Worm (Caenorhabditis elegans) whole organism, midembryonic: ENCODE measurements around the gene glp-1.

Source experiments
- ztf-23 ChIP-seq: fragments of 200-800 bp; sonication (Bioruptor generic); IDR thresholded peaks from 2 replicates; pipeline ENCODE4 v1.3.6; 2022; ENCODE audit warnings: missing genetic modification reagents, missing genetic modification characterization, missing compliant biosample characterization
- ztf-29 ChIP-seq: fragments of 200-800 bp; sonication (Bioruptor generic); IDR thresholded peaks from 2 replicates; pipeline ENCODE4 v1.3.6; 2022; ENCODE audit warnings: missing genetic modification reagents, missing genetic modification characterization, missing compliant biosample characterization

ce11 chrIII:9105653-9106052 is 13.6 kb downstream of the glp-1 start:
- TF ChIP-seq ztf-23 (GFP tag; lab: Robert Waterston, UW) (no peak), ztf-29 (no peak)
